Worm (Caenorhabditis elegans) whole organism, midembryonic: ENCODE results near the gene C35B1.8.

Experiments
- T22C8.4 ChIP-seq: fragments of 200-800 bp; sonication (Bioruptor generic); IDR thresholded peaks from 2 replicates; pipeline ENCODE4 v1.3.6; 2022; ENCODE audit warnings: missing genetic modification characterization, missing compliant biosample characterization
- cog-1 ChIP-seq: sonication (generic microtip); optimal IDR thresholded peaks from 2 replicates; lab custom pipeline; 2016; ENCODE audit warnings: missing genetic modification characterization, missing compliant biosample characterization
- flt-1 ChIP-seq: fragments of 200-800 bp; sonication (Bioruptor generic); IDR thresholded peaks from 2 replicates; pipeline ENCODE4 v1.3.6; 2022; ENCODE audit warnings: missing genetic modification characterization, missing compliant biosample characterization
- ref-1 ChIP-seq: fragments of 200-800 bp; sonication (Bioruptor generic); conservative IDR thresholded peaks from 2 replicates; pipeline ENCODE4 v1.3.6; 2022; ENCODE audit warnings: missing genetic modification reagents, missing genetic modification characterization, missing compliant biosample characterization
- tab-1 ChIP-seq: fragments of 200-800 bp; sonication (Bioruptor generic); IDR thresholded peaks from 2 replicates; pipeline ENCODE4 v1.3.6; 2022; ENCODE audit warnings: missing genetic modification characterization, missing compliant biosample characterization

ce11 chrIV:4030917-4031599 lies 47.7 kb downstream of the C35B1.8 start:
- TF ChIP-seq tab-1 (no peak), flt-1 (GFP tag; lab: Robert Waterston, UW) (no peak), T22C8.4 (GFP tag; lab: Robert Waterston, UW) (no peak), ref-1 (no peak), cog-1 (tag; lab: Kevin White, UChicago) (no peak)
